Worm (Caenorhabditis elegans) whole organism, mixed stage, embryonic: Measurements from ENCODE around the gene dct-7.

Source experiments
- M03D4.4 ChIP-seq: sonication (generic microtip); optimal IDR thresholded peaks from 2 replicates; lab custom pipeline; 2017; ENCODE audit warnings: mild to moderate bottlenecking, missing genetic modification characterization, missing compliant biosample characterization
- bed-3 ChIP-seq: fragments of 200-800 bp; sonication (Bioruptor generic); optimal IDR thresholded peaks from 3 replicates; lab custom pipeline; 2018; ENCODE audit warnings: mild to moderate bottlenecking, missing genetic modification characterization, moderate library complexity, missing compliant biosample characterization
- blmp-1 ChIP-seq: fragments of 150-350 bp; optimal IDR thresholded peaks from 2 replicates; lab custom pipeline; 2014; ENCODE audit warnings: missing biosample characterization, missing genetic modification characterization
- ceh-39 ChIP-seq: fragments of 150-350 bp; optimal IDR thresholded peaks from 2 replicates; lab custom pipeline; 2014; ENCODE audit warnings: missing biosample characterization, missing genetic modification characterization
- ceh-43 ChIP-seq: fragments of 200-800 bp; sonication (Bioruptor generic); optimal IDR thresholded peaks from 2 replicates; lab custom pipeline; 2018; ENCODE audit warnings: mild to moderate bottlenecking, missing genetic modification characterization, moderate library complexity, missing compliant biosample characterization
- ceh-83 ChIP-seq: fragments of 200-800 bp; sonication (Bioruptor generic); optimal IDR thresholded peaks from 2 replicates; lab custom pipeline; 2018; ENCODE audit warnings: mild to moderate bottlenecking, missing genetic modification characterization, missing compliant biosample characterization
- ces-1 ChIP-seq: fragments of 150-350 bp; optimal IDR thresholded peaks from 2 replicates; lab custom pipeline; 2014; ENCODE audit warnings: missing biosample characterization, missing genetic modification reagents, missing genetic modification characterization
- cnd-1 ChIP-seq: fragments of 200-800 bp; sonication (Bioruptor generic); optimal IDR thresholded peaks from 2 replicates; lab custom pipeline; 2018; ENCODE audit warnings: mild to moderate bottlenecking, missing genetic modification characterization, missing compliant biosample characterization
- elt-1 ChIP-seq: sonication (generic microtip); optimal IDR thresholded peaks from 2 replicates; lab custom pipeline; 2017; ENCODE audit warnings: missing genetic modification characterization, mild to moderate bottlenecking, missing compliant biosample characterization, antibody characterized with exemption, moderate library complexity, borderline replicate concordance; ENCODE audit not compliant: insufficient read depth
- flh-1 ChIP-seq: fragments of 200-800 bp; sonication (Bioruptor generic); optimal IDR thresholded peaks from 2 replicates; lab custom pipeline; 2018; ENCODE audit warnings: mild to moderate bottlenecking, missing genetic modification characterization, moderate library complexity, missing compliant biosample characterization
- ham-2 ChIP-seq: fragments of 200-800 bp; sonication (Bioruptor generic); optimal IDR thresholded peaks from 2 replicates; lab custom pipeline; 2018; ENCODE audit warnings: mild to moderate bottlenecking, missing genetic modification characterization, missing compliant biosample characterization
- hlh-1 ChIP-seq: fragments of 150-350 bp; optimal IDR thresholded peaks from 2 replicates; lab custom pipeline; 2014; ENCODE audit warnings: missing biosample characterization, missing genetic modification reagents, missing genetic modification characterization
- lin-13 ChIP-seq: fragments of 150-350 bp; optimal IDR thresholded peaks from 2 replicates; lab custom pipeline; 2014; ENCODE audit warnings: missing biosample characterization, missing genetic modification characterization
- lin-32 ChIP-seq: fragments of 200-800 bp; sonication (Bioruptor generic); optimal IDR thresholded peaks from 2 replicates; lab custom pipeline; 2018; ENCODE audit warnings: mild to moderate bottlenecking, missing genetic modification characterization, missing compliant biosample characterization
- mab-5 ChIP-seq: fragments of 150-350 bp; optimal IDR thresholded peaks from 2 replicates; lab custom pipeline; 2014; ENCODE audit warnings: missing biosample characterization, missing genetic modification characterization
- mls-2 ChIP-seq: sonication (generic microtip); optimal IDR thresholded peaks from 2 replicates; lab custom pipeline; 2016; ENCODE audit warnings: mild to moderate bottlenecking, missing genetic modification characterization, moderate library complexity, missing compliant biosample characterization
- nhr-12 ChIP-seq: fragments of 150-350 bp; optimal IDR thresholded peaks from 2 replicates; lab custom pipeline; 2014; ENCODE audit warnings: missing biosample characterization, missing genetic modification characterization
- nhr-237 ChIP-seq: fragments of 150-350 bp; optimal IDR thresholded peaks from 2 replicates; lab custom pipeline; 2014; ENCODE audit warnings: missing biosample characterization, missing genetic modification characterization
- nhr-28 ChIP-seq: fragments of 150-350 bp; optimal IDR thresholded peaks from 2 replicates; lab custom pipeline; 2014; ENCODE audit warnings: missing biosample characterization, missing genetic modification characterization
- nhr-76 ChIP-seq: sonication (generic microtip); optimal IDR thresholded peaks from 2 replicates; lab custom pipeline; 2017; ENCODE audit warnings: missing biosample characterization, missing genetic modification characterization
- pha-4 ChIP-seq: fragments of 150-350 bp; optimal IDR thresholded peaks from 2 replicates; lab custom pipeline; 2018; ENCODE audit warnings: missing biosample characterization, missing genetic modification reagents, missing genetic modification characterization
- sem-2 ChIP-seq: fragments of 200-800 bp; sonication (Bioruptor generic); optimal IDR thresholded peaks from 2 replicates; lab custom pipeline; 2018; ENCODE audit warnings: mild to moderate bottlenecking, missing genetic modification characterization, missing compliant biosample characterization
- sptf-1 ChIP-seq: sonication (generic microtip); optimal IDR thresholded peaks from 2 replicates; lab custom pipeline; 2017; ENCODE audit warnings: mild to moderate bottlenecking, missing genetic modification characterization, moderate library complexity, missing compliant biosample characterization
- tbx-8 ChIP-seq: fragments of 200-800 bp; sonication (Bioruptor generic); optimal IDR thresholded peaks from 2 replicates; lab custom pipeline; 2018; ENCODE audit warnings: mild to moderate bottlenecking, missing genetic modification characterization, moderate library complexity, missing compliant biosample characterization
- unc-120 ChIP-seq: sonication (generic microtip); optimal IDR thresholded peaks from 2 replicates; lab custom pipeline; 2017; ENCODE audit warnings: missing genetic modification characterization, missing compliant biosample characterization; ENCODE audit not compliant: poor library complexity, severe bottlenecking
- unc-39 ChIP-seq: fragments of 150-350 bp; optimal IDR thresholded peaks from 2 replicates; lab custom pipeline; 2014; ENCODE audit warnings: missing biosample characterization, missing genetic modification characterization
- unc-62 ChIP-seq: fragments of 150-350 bp; optimal IDR thresholded peaks from 2 replicates; lab custom pipeline; 2014; ENCODE audit warnings: missing biosample characterization, missing genetic modification reagents, missing genetic modification characterization
- zip-8 ChIP-seq: fragments of 150-350 bp; optimal IDR thresholded peaks from 2 replicates; lab custom pipeline; 2014; ENCODE audit warnings: missing biosample characterization, missing genetic modification characterization
- ztf-11 ChIP-seq: fragments of 150-350 bp; optimal IDR thresholded peaks from 2 replicates; lab custom pipeline; 2014; ENCODE audit warnings: missing biosample characterization, missing genetic modification characterization

Gene dct-7

DNA sequence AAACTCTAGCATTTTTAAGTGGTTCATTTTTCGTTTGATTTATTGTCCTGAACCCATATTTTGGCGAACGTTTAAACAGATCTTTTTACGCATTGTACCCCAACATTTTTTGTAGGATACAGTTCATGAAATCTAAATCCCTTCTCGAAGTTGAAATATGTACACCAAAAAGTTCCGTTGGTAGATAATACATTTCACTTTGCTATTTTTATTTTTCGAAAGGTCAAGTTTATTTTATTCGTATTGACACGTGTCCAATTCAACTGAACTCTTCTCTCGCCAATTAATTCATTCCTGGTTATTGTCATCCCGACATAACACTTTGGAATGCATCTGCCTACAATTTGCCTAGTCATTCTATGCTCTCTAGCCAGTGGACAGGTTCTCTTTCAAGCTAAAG, 19.4 kb downstream of the dct-7 start, which contains the start of gene F36A4.2:
TSS of gene F36A4.2 (plus strand) at position 301 of the 400 bp plus-strand sequence.
- TF ChIP-seq flh-1 (GFP tag; lab: Kevin White, UChicago) (no peak), lin-32 (GFP tag; lab: Kevin White, UChicago) (no peak), nhr-12 (no peak)
- TF ChIP-seq, all 35 proteins: peak for 0

DNA sequence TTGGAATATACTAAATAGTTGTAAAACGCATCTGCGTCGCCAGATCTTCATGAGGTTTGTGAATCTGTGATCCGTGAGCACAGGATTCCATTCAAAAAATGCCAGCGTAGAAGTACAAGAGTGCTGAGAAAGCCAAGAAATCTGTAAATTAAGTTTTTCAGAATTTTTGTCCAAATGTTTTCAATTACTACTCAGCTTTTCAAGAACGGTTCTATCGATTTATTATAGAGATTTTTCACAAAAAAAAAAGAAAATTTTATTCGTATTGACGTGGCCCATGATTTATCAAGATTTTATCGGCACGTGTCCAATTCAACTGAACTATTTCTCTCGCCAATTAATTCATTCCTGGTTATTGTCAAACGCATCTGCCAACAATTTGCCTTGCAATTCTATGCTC, 21.1 kb downstream of the dct-7 start, which contains the start of gene F36A4.3:
TSS of gene F36A4.3 (plus strand) at position 301 of the 400 bp plus-strand sequence.
- no peak for TF ChIP-seq M03D4.4 (tag; lab: Kevin White, UChicago)
- TF ChIP-seq nhr-237 (tag; lab: Kevin White, UChicago): no peak
- no peak for TF ChIP-seq blmp-1 (tag; lab: Kevin White, UChicago)
- TF ChIP-seq sptf-1: no peak
- TF ChIP-seq unc-62: no peak
- TF ChIP-seq elt-1: no peak
- no peak for TF ChIP-seq lin-32 (GFP tag; lab: Kevin White, UChicago)
- TF ChIP-seq pha-4: no peak
- TF ChIP-seq cnd-1 (tag; lab: Kevin White, UChicago): no peak
- no peak for TF ChIP-seq nhr-28 (tag; lab: Kevin White, UChicago)
- TF ChIP-seq hlh-1 (tag; lab: Kevin White, UChicago): no peak
- no peak for TF ChIP-seq mab-5 (tag; lab: Kevin White, UChicago)
- no peak for TF ChIP-seq ceh-43 (GFP tag; lab: Kevin White, UChicago)
- TF ChIP-seq unc-39: no peak
- no peak for TF ChIP-seq sem-2 (GFP tag; lab: Kevin White, UChicago)
- TF ChIP-seq tbx-8 (GFP tag; lab: Kevin White, UChicago): no peak
- TF ChIP-seq nhr-12: no peak
- no peak for TF ChIP-seq ceh-39 (tag; lab: Kevin White, UChicago)
- no peak for TF ChIP-seq unc-120 (tag; lab: Kevin White, UChicago)
- TF ChIP-seq ztf-11 (tag; lab: Kevin White, UChicago): no peak

DNA sequence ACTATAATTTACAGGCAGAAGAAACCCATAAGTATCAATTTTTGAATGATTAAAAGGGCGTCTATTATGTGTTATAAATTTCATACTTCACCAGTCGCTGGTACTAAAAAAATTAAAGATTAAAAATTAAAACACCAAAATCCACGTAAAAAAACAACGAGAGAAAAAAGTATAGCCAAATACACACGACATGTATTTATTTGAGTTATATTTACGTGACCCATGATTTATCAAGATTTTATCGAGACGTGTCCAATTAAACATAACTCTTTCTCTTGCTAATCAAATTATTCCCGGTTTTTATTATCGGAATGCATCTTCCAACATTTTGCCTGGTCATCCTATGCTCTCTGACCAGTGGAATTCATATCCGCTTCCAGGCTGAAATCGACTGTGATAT, 23.1 kb downstream of the dct-7 start, which contains the start of gene F36A4.4:
TSS of gene F36A4.4 (plus strand) at position 301 of the 400 bp plus-strand sequence.
- TF ChIP-seq ceh-39 (tag; lab: Kevin White, UChicago): no peak
- no peak for TF ChIP-seq cnd-1 (tag; lab: Kevin White, UChicago)
- no peak for TF ChIP-seq lin-32 (GFP tag; lab: Kevin White, UChicago)
- TF ChIP-seq ham-2 (GFP tag; lab: Kevin White, UChicago): no peak
- no peak for TF ChIP-seq elt-1
- TF ChIP-seq nhr-237 (tag; lab: Kevin White, UChicago): no peak
- TF ChIP-seq zip-8: no peak
- no peak for TF ChIP-seq lin-13 (tag; lab: Kevin White, UChicago)
- TF ChIP-seq unc-120 (tag; lab: Kevin White, UChicago): no peak
- TF ChIP-seq ztf-11 (tag; lab: Kevin White, UChicago): no peak
- no peak for TF ChIP-seq mab-5 (tag; lab: Kevin White, UChicago)
- no peak for TF ChIP-seq flh-1 (GFP tag; lab: Kevin White, UChicago)
- no peak for TF ChIP-seq nhr-76
- TF ChIP-seq mls-2 (tag; lab: Kevin White, UChicago): no peak
- no peak for TF ChIP-seq hlh-1 (tag; lab: Kevin White, UChicago)
- no peak for TF ChIP-seq unc-62
- TF ChIP-seq pha-4: no peak
- TF ChIP-seq M03D4.4 (tag; lab: Kevin White, UChicago): no peak
- TF ChIP-seq, all 35 proteins: peak for 0

DNA sequence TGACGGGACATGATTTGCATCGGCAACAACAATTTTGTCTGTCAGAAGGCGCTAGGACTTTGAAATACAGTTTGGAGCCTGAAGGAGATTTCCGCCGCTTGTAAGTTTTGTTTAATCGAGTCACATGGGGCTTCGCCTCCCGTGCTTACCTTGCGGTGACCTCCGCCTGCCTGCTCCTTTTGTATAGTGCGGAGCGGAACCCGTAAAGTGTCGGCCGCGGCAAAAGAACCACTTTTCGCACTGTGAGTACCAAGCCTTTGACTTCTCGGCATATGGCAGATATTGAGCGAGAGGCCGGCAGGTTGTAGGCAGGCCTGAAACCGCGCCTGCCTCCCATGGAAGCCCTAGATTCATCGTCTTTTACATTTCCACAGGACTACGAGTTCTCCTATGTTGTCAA, 24.4 kb downstream of the dct-7 start:
- no peak for TF ChIP-seq ceh-83 (GFP tag; lab: Kevin White, UChicago)
- no peak for TF ChIP-seq ham-2 (GFP tag; lab: Kevin White, UChicago)
- TF ChIP-seq lin-13 (tag; lab: Kevin White, UChicago): no peak
- no peak for TF ChIP-seq zip-8
- TF ChIP-seq tbx-8 (GFP tag; lab: Kevin White, UChicago): no peak

DNA sequence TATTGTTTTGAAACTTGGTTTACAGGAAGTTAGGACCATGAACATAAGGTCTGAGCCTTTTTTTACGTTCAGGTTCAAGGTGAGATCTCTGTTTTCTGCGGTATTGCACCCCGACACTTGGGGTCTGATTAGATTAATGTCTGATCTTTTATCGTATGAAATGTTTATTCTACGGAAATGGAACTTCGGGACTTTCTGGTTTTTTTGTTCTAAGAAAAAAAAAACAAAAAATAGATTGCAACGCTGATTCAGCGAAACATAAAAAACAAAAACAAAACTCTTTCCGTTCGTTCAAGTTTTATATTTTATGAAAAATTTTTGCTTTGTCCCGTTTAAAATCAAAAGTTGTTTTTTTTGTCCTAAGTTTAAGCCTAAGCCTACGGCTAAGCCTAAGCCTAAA, 25.1 kb downstream of the dct-7 start, which contains the start of gene F36A4.5:
TSS of gene F36A4.5 (plus strand) at position 301 of the 400 bp plus-strand sequence.
- TF ChIP-seq ces-1: no peak
- no peak for TF ChIP-seq cnd-1 (tag; lab: Kevin White, UChicago)
- TF ChIP-seq bed-3 (GFP tag; lab: Kevin White, UChicago): no peak
- no peak for TF ChIP-seq mls-2 (tag; lab: Kevin White, UChicago)
